Fruit fly (Drosophila melanogaster) whole organism, embryonic: Measurements from ENCODE around the gene CG31176.

ENCODE experiments used
- Asciz ChIP-seq: fragments of 200-800 bp; sonication (Bioruptor generic); optimal IDR thresholded peaks from 2 replicates; lab custom pipeline; 2017; ENCODE audit warnings: missing biosample characterization, mild to moderate bottlenecking, missing genetic modification characterization, missing genetic modification reagents
- Atf-2 ChIP-seq: fragments of 200-800 bp; sonication (Bioruptor generic); optimal IDR thresholded peaks from 2 replicates; lab custom pipeline; 2016; ENCODE audit warnings: missing biosample characterization, missing genetic modification characterization
- Atf6 ChIP-seq: fragments of 200-800 bp; sonication (Bioruptor generic); IDR thresholded peaks from 2 replicates; pipeline ENCODE4 v1.3.6; 2022; ENCODE audit warnings: missing biosample characterization, missing genetic modification characterization
- Blimp-1 ChIP-seq: fragments of 200-800 bp; sonication (Bioruptor generic); optimal IDR thresholded peaks from 3 replicates; lab custom pipeline; 2018; ENCODE audit warnings: missing biosample characterization, missing genetic modification characterization, mild to moderate bottlenecking, moderate library complexity, missing genetic modification reagents
- CG10267 ChIP-seq: fragments of 200-800 bp; sonication (Bioruptor generic); optimal IDR thresholded peaks from 2 replicates; lab custom pipeline; 2018; ENCODE audit warnings: missing biosample characterization, mild to moderate bottlenecking, missing genetic modification characterization, moderate library complexity
- CG10366 ChIP-seq: fragments of 200-800 bp; sonication (Bioruptor generic); IDR thresholded peaks from 2 replicates; pipeline ENCODE4 v1.3.6; 2022; ENCODE audit warnings: missing biosample characterization, missing genetic modification characterization
- CG10654 ChIP-seq: fragments of 200-800 bp; sonication (Bioruptor generic); optimal IDR thresholded peaks from 2 replicates; lab custom pipeline; 2016; ENCODE audit warnings: missing biosample characterization, missing genetic modification characterization
- CG11093 ChIP-seq: fragments of 200-800 bp; sonication (Bioruptor generic); IDR thresholded peaks from 3 replicates; pipeline ENCODE4 v1.3.6; 2022; ENCODE audit warnings: missing biosample characterization, missing genetic modification characterization
- CG12391 ChIP-seq: fragments of 200-800 bp; sonication (Bioruptor generic); optimal IDR thresholded peaks from 3 replicates; lab custom pipeline; 2018; ENCODE audit warnings: missing biosample characterization, mild to moderate bottlenecking, missing genetic modification characterization, moderate library complexity
- CG13296 ChIP-seq: fragments of 200-800 bp; sonication (Bioruptor generic); optimal IDR thresholded peaks from 3 replicates; lab custom pipeline; 2018; ENCODE audit warnings: missing biosample characterization, mild to moderate bottlenecking, missing genetic modification characterization
- CG14667 ChIP-seq: fragments of 200-800 bp; sonication (Bioruptor generic); IDR thresholded peaks from 2 replicates; pipeline ENCODE4 v1.3.6; 2022; ENCODE audit warnings: missing biosample characterization, missing genetic modification characterization
- CG14860 ChIP-seq: fragments of 200-800 bp; sonication (Bioruptor generic); IDR thresholded peaks from 3 replicates; pipeline ENCODE4 v1.3.6; 2022; ENCODE audit warnings: missing biosample characterization, missing genetic modification characterization; ENCODE audit not compliant: partially characterized antibody
- CG17328 ChIP-seq: fragments of 200-800 bp; sonication (Bioruptor generic); IDR thresholded peaks from 2 replicates; pipeline ENCODE4 v1.3.6; 2022; ENCODE audit warnings: missing biosample characterization, missing genetic modification characterization
- CG17359 ChIP-seq: fragments of 200-800 bp; sonication (Bioruptor generic); optimal IDR thresholded peaks from 3 replicates; lab custom pipeline; 2018; ENCODE audit warnings: missing biosample characterization, mild to moderate bottlenecking, missing genetic modification characterization, moderate library complexity
- CG18599 ChIP-seq: fragments of 200-800 bp; sonication (Bioruptor generic); optimal IDR thresholded peaks from 3 replicates; lab custom pipeline; 2017; ENCODE audit warnings: missing biosample characterization, missing genetic modification characterization, mild to moderate bottlenecking, moderate library complexity, missing genetic modification reagents
- CG18619 ChIP-seq: fragments of 200-800 bp; sonication (Bioruptor generic); optimal IDR thresholded peaks from 3 replicates; lab custom pipeline; 2017; ENCODE audit warnings: missing biosample characterization, mild to moderate bottlenecking, missing genetic modification characterization
- CG2116 ChIP-seq: fragments of 200-800 bp; sonication (Bioruptor generic); optimal IDR thresholded peaks from 3 replicates; lab custom pipeline; 2018; ENCODE audit warnings: missing biosample characterization, mild to moderate bottlenecking, missing genetic modification characterization
- CG33557 ChIP-seq: fragments of 200-800 bp; sonication (Bioruptor generic); optimal IDR thresholded peaks from 2 replicates; lab custom pipeline; 2019; ENCODE audit warnings: missing biosample characterization, mild to moderate bottlenecking, missing genetic modification characterization, moderate library complexity
- CG42726 ChIP-seq: fragments of 200-800 bp; sonication (Bioruptor generic); IDR thresholded peaks from 2 replicates; pipeline ENCODE4 v1.3.6; 2022; ENCODE audit warnings: missing biosample characterization, missing genetic modification characterization; ENCODE audit not compliant: partially characterized antibody
- CG4424 ChIP-seq: fragments of 200-800 bp; sonication (Bioruptor generic); optimal IDR thresholded peaks from 3 replicates; lab custom pipeline; 2016; ENCODE audit warnings: missing biosample characterization, missing genetic modification characterization
- CG4820 ChIP-seq: fragments of 200-800 bp; sonication (Bioruptor generic); optimal IDR thresholded peaks from 3 replicates; lab custom pipeline; 2016; ENCODE audit warnings: missing biosample characterization, missing genetic modification characterization
- CG6254 ChIP-seq: fragments of 200-800 bp; sonication (Bioruptor generic); optimal IDR thresholded peaks from 3 replicates; lab custom pipeline; 2017; ENCODE audit warnings: mild to moderate bottlenecking, missing biosample characterization, missing genetic modification reagents, missing genetic modification characterization
- Dad ChIP-seq: fragments of 200-800 bp; sonication (Bioruptor generic); optimal IDR thresholded peaks from 3 replicates; lab custom pipeline; 2016; ENCODE audit warnings: missing biosample characterization, missing genetic modification characterization
- Dfd ChIP-seq, 2 experiments: fragments of >200 bp; optimal IDR thresholded peaks; 2 replicates each; lab custom pipeline; 2017; ENCODE audit warnings: missing biosample characterization in 2 of 2, missing genetic modification characterization in 2 of 2
- Dip3 ChIP-seq: fragments of 200-800 bp; sonication (Bioruptor generic); optimal IDR thresholded peaks from 3 replicates; lab custom pipeline; 2016; ENCODE audit warnings: missing biosample characterization, missing genetic modification characterization
- Dll ChIP-seq: fragments of 200-800 bp; sonication (Bioruptor generic); IDR thresholded peaks from 4 replicates; pipeline ENCODE4 v1.3.6; 2022; ENCODE audit warnings: missing biosample characterization, missing genetic modification characterization; ENCODE audit not compliant: partially characterized antibody
- Hand ChIP-seq: fragments of 200-800 bp; sonication (Bioruptor generic); optimal IDR thresholded peaks from 2 replicates; lab custom pipeline; 2017; ENCODE audit warnings: mild to moderate bottlenecking, missing biosample characterization, missing genetic modification reagents, missing genetic modification characterization
- Hr78 ChIP-seq, 2 experiments: fragments of 200-800 bp in 1 of 2; fragments of >200 bp in 1 of 2; sonication (Bioruptor generic) in 1 of 2; optimal IDR thresholded peaks; 2 replicates each; lab custom pipeline; 2017 to 2019; ENCODE audit warnings: missing biosample characterization in 2 of 2, missing genetic modification characterization in 2 of 2, mild to moderate bottlenecking in 1 of 2, moderate library complexity in 1 of 2
- Lhr ChIP-seq: fragments of 200-800 bp; sonication (Bioruptor generic); optimal IDR thresholded peaks from 3 replicates; lab custom pipeline; 2017; ENCODE audit warnings: mild to moderate bottlenecking, missing biosample characterization, missing genetic modification reagents, missing genetic modification characterization
- Max ChIP-seq: fragments of 200-800 bp; sonication (Bioruptor generic); optimal IDR thresholded peaks from 2 replicates; lab custom pipeline; 2016; ENCODE audit warnings: missing biosample characterization, mild to moderate bottlenecking, missing genetic modification characterization
- Opbp ChIP-seq: fragments of 200-800 bp; sonication (Bioruptor generic); IDR thresholded peaks from 3 replicates; pipeline ENCODE4 v1.3.6; 2022; ENCODE audit warnings: missing biosample characterization, missing genetic modification characterization; ENCODE audit not compliant: partially characterized antibody
- Sox100B ChIP-seq: fragments of 200-800 bp; sonication (Bioruptor generic); optimal IDR thresholded peaks from 3 replicates; lab custom pipeline; 2018; ENCODE audit warnings: missing biosample characterization, mild to moderate bottlenecking, missing genetic modification characterization
- bab2 ChIP-seq: fragments of 200-800 bp; sonication (Bioruptor generic); optimal IDR thresholded peaks from 2 replicates; lab custom pipeline; 2016; ENCODE audit warnings: missing biosample characterization, missing genetic modification characterization
- crol ChIP-seq: fragments of 200-800 bp; sonication (Bioruptor generic); IDR thresholded peaks from 2 replicates; pipeline ENCODE4 v1.3.6; 2022; ENCODE audit warnings: missing biosample characterization, missing genetic modification characterization
- dysf ChIP-seq: fragments of 200-800 bp; sonication (Bioruptor generic); IDR thresholded peaks from 3 replicates; pipeline ENCODE4 v1.3.6; 2022; ENCODE audit warnings: missing biosample characterization, missing genetic modification characterization
- gce ChIP-seq: fragments of 200-800 bp; sonication (Bioruptor generic); IDR thresholded peaks from 3 replicates; pipeline ENCODE4 v1.3.6; 2022; ENCODE audit warnings: missing biosample characterization, missing genetic modification characterization
- gcm ChIP-seq: fragments of 200-800 bp; sonication (Bioruptor generic); optimal IDR thresholded peaks from 2 replicates; lab custom pipeline; 2019; ENCODE audit warnings: missing biosample characterization, mild to moderate bottlenecking, missing genetic modification characterization, moderate library complexity
- her ChIP-seq: fragments of 200-800 bp; sonication (Bioruptor generic); optimal IDR thresholded peaks from 2 replicates; lab custom pipeline; 2016; ENCODE audit warnings: missing biosample characterization, missing genetic modification characterization
- ken ChIP-seq: fragments of 200-800 bp; sonication (Bioruptor generic); IDR thresholded peaks from 3 replicates; pipeline ENCODE4 v1.3.6; 2022; ENCODE audit warnings: missing biosample characterization, missing genetic modification characterization
- lmd ChIP-seq: fragments of 200-800 bp; sonication (Bioruptor generic); IDR thresholded peaks from 2 replicates; pipeline ENCODE4 v1.3.6; 2022; ENCODE audit warnings: missing biosample characterization, missing genetic modification characterization
- odd ChIP-seq: fragments of 200-800 bp; sonication (Bioruptor generic); optimal IDR thresholded peaks from 2 replicates; lab custom pipeline; 2017; ENCODE audit warnings: missing biosample characterization, mild to moderate bottlenecking, missing genetic modification characterization
- ro ChIP-seq: fragments of 200-800 bp; sonication (Bioruptor generic); IDR thresholded peaks from 2 replicates; pipeline ENCODE4 v1.3.6; 2022; ENCODE audit warnings: missing biosample characterization, missing genetic modification characterization
- sob ChIP-seq: fragments of 200-800 bp; sonication (Bioruptor generic); IDR thresholded peaks from 2 replicates; pipeline ENCODE4 v1.3.6; 2022; ENCODE audit warnings: missing biosample characterization, missing genetic modification characterization
- sqz ChIP-seq: fragments of 200-800 bp; sonication (Bioruptor generic); optimal IDR thresholded peaks from 3 replicates; lab custom pipeline; 2018; ENCODE audit warnings: missing biosample characterization, mild to moderate bottlenecking, missing genetic modification characterization
- stc ChIP-seq: fragments of 200-800 bp; sonication (Bioruptor generic); IDR thresholded peaks from 2 replicates; pipeline ENCODE4 v1.3.6; 2022; ENCODE audit warnings: missing biosample characterization, missing genetic modification characterization
- tin ChIP-seq: fragments of 200-800 bp; sonication (Bioruptor generic); optimal IDR thresholded peaks from 3 replicates; lab custom pipeline; 2016; ENCODE audit warnings: missing biosample characterization, missing genetic modification characterization
- unpg ChIP-seq: fragments of 200-800 bp; sonication (Bioruptor generic); optimal IDR thresholded peaks from 3 replicates; lab custom pipeline; 2018; ENCODE audit warnings: missing biosample characterization, mild to moderate bottlenecking, missing genetic modification characterization, moderate library complexity

Gene CG31176

dm6 chr3R:21656492-21657484 lies 62.7 kb downstream of the CG31176 start (continued):
- TF ChIP-seq CG2116 (GFP tag; lab: Kevin White, UChicago) (no peak), bab2 (no peak), Dip3 (GFP tag; lab: Kevin White, UChicago) (no peak), CG18599 (GFP tag; lab: Kevin White, UChicago) (peak; percentile 54), sob (GFP tag; lab: Robert Waterston, UW) (peak; percentile 16), CG10267 (tag; lab: Kevin White, UChicago) (peak; percentile 47), CG14667 (GFP tag; lab: Robert Waterston, UW) (no peak), stc (peak; percentile 32; the same call in 1 of the 2 replicates), Lhr (GFP tag; lab: Kevin White, UChicago) (peak; percentile 16), her (GFP tag; lab: Kevin White, UChicago) (no peak), odd (peak; percentile 61), Hr78 (GFP tag; optimal IDR thresholded peaks at IDR 0.05; lab: Kevin White, UChicago) (peak in 1 of 2 experiments; percentile 85), tin (peak; percentile 33), sqz (GFP tag; lab: Kevin White, UChicago) (peak; percentile 61), CG18619 (GFP tag; lab: Kevin White, UChicago) (peak; percentile 21), CG4820 (GFP tag; lab: Kevin White, UChicago) (peak; percentile 43), Dll (no peak), crol (GFP tag; lab: Robert Waterston, UW) (peak; percentile 44; the same call in 1 of the 2 replicates), Atf6 (GFP tag; lab: Robert Waterston, UW) (peak; percentile 23; the same call in 1 of the 2 replicates), dysf (GFP tag; lab: Robert Waterston, UW) (peak; percentile 82), gce (no peak), Opbp (GFP tag; lab: Robert Waterston, UW) (0 out of 3 replicates have a peak, but pooled peaks have one; percentile 24), gcm (GFP tag; lab: Kevin White, UChicago) (peak; percentile 29), CG33557 (GFP tag; lab: Kevin White, UChicago) (no peak), CG11093 (GFP tag; lab: Robert Waterston, UW) (no peak), Blimp-1 (GFP tag; lab: Kevin White, UChicago) (peak; percentile 47), Dfd (GFP tag; optimal IDR thresholded peaks at IDR 0.05; lab: Kevin White, UChicago) (no peak), CG13296 (GFP tag; lab: Kevin White, UChicago) (peak; percentile 42), CG14860 (GFP tag; lab: Robert Waterston, UW) (no peak), CG17328 (no peak; the same call in none of the 2 replicates), CG10654 (peak; percentile 59), ro (no peak), CG12391 (peak; percentile 69), CG42726 (no peak), Max (GFP tag; lab: Kevin White, UChicago) (no peak), Hand (GFP tag; lab: Kevin White, UChicago) (peak; percentile 58), unpg (peak; percentile 53), Dad (GFP tag; lab: Kevin White, UChicago) (no peak), CG6254 (GFP tag; lab: Kevin White, UChicago) (peak; percentile 2), lmd (GFP tag; lab: Robert Waterston, UW) (peak; percentile 56), CG17359 (tag; lab: Kevin White, UChicago) (peak; percentile 71), Asciz (GFP tag; lab: Kevin White, UChicago) (peak; percentile 79), Atf-2 (GFP tag; lab: Kevin White, UChicago) (no peak), ken (GFP tag; lab: Robert Waterston, UW) (peak; percentile 38; the same call in 1 of the 3 replicates), CG4424 (GFP tag; lab: Kevin White, UChicago) (peak; percentile 62), Sox100B (peak; percentile 84), CG10366 (no peak; the same call in 1 of the 2 replicates)
